Worm (Caenorhabditis elegans) whole organism, mixed stage, embryonic: ENCODE results near the gene Y62E10A.23.
A peak's percentile ranks its signal among the peaks of the same experiment; 100 is the strongest.

Experiments used
- M03D4.4 ChIP-seq: sonication (generic microtip); optimal IDR thresholded peaks from 2 replicates; lab custom pipeline; 2017; ENCODE audit warnings: mild to moderate bottlenecking, missing genetic modification characterization, missing compliant biosample characterization
- bed-3 ChIP-seq: fragments of 200-800 bp; sonication (Bioruptor generic); optimal IDR thresholded peaks from 3 replicates; lab custom pipeline; 2018; ENCODE audit warnings: mild to moderate bottlenecking, missing genetic modification characterization, moderate library complexity, missing compliant biosample characterization
- blmp-1 ChIP-seq: fragments of 150-350 bp; optimal IDR thresholded peaks from 2 replicates; lab custom pipeline; 2014; ENCODE audit warnings: missing biosample characterization, missing genetic modification characterization
- ceh-39 ChIP-seq: fragments of 150-350 bp; optimal IDR thresholded peaks from 2 replicates; lab custom pipeline; 2014; ENCODE audit warnings: missing biosample characterization, missing genetic modification characterization
- ceh-43 ChIP-seq: fragments of 200-800 bp; sonication (Bioruptor generic); optimal IDR thresholded peaks from 2 replicates; lab custom pipeline; 2018; ENCODE audit warnings: mild to moderate bottlenecking, missing genetic modification characterization, moderate library complexity, missing compliant biosample characterization
- ceh-83 ChIP-seq: fragments of 200-800 bp; sonication (Bioruptor generic); optimal IDR thresholded peaks from 2 replicates; lab custom pipeline; 2018; ENCODE audit warnings: mild to moderate bottlenecking, missing genetic modification characterization, missing compliant biosample characterization
- ces-1 ChIP-seq: fragments of 150-350 bp; optimal IDR thresholded peaks from 2 replicates; lab custom pipeline; 2014; ENCODE audit warnings: missing biosample characterization, missing genetic modification reagents, missing genetic modification characterization
- drap-1 ChIP-seq: fragments of 200-800 bp; sonication (Bioruptor generic); optimal IDR thresholded peaks from 3 replicates; lab custom pipeline; 2018; ENCODE audit warnings: mild to moderate bottlenecking, missing genetic modification characterization, missing compliant biosample characterization
- elt-1 ChIP-seq: sonication (generic microtip); optimal IDR thresholded peaks from 2 replicates; lab custom pipeline; 2017; ENCODE audit warnings: missing genetic modification characterization, mild to moderate bottlenecking, missing compliant biosample characterization, antibody characterized with exemption, moderate library complexity, borderline replicate concordance; ENCODE audit not compliant: insufficient read depth
- flh-1 ChIP-seq: fragments of 200-800 bp; sonication (Bioruptor generic); optimal IDR thresholded peaks from 2 replicates; lab custom pipeline; 2018; ENCODE audit warnings: mild to moderate bottlenecking, missing genetic modification characterization, moderate library complexity, missing compliant biosample characterization
- ham-2 ChIP-seq: fragments of 200-800 bp; sonication (Bioruptor generic); optimal IDR thresholded peaks from 2 replicates; lab custom pipeline; 2018; ENCODE audit warnings: mild to moderate bottlenecking, missing genetic modification characterization, missing compliant biosample characterization
- hlh-1 ChIP-seq: fragments of 150-350 bp; optimal IDR thresholded peaks from 2 replicates; lab custom pipeline; 2014; ENCODE audit warnings: missing biosample characterization, missing genetic modification reagents, missing genetic modification characterization
- lin-13 ChIP-seq: fragments of 150-350 bp; optimal IDR thresholded peaks from 2 replicates; lab custom pipeline; 2014; ENCODE audit warnings: missing biosample characterization, missing genetic modification characterization
- lin-32 ChIP-seq: fragments of 200-800 bp; sonication (Bioruptor generic); optimal IDR thresholded peaks from 2 replicates; lab custom pipeline; 2018; ENCODE audit warnings: mild to moderate bottlenecking, missing genetic modification characterization, missing compliant biosample characterization
- lsy-2 ChIP-seq: fragments of 150-350 bp; optimal IDR thresholded peaks from 2 replicates; lab custom pipeline; 2014; ENCODE audit warnings: missing biosample characterization, missing genetic modification characterization
- mab-5 ChIP-seq: fragments of 150-350 bp; optimal IDR thresholded peaks from 2 replicates; lab custom pipeline; 2014; ENCODE audit warnings: missing biosample characterization, missing genetic modification characterization
- mep-1 ChIP-seq: fragments of 150-350 bp; optimal IDR thresholded peaks from 2 replicates; lab custom pipeline; 2017; ENCODE audit warnings: missing biosample characterization, missing genetic modification reagents, missing genetic modification characterization, inconsistent platforms
- mls-2 ChIP-seq: sonication (generic microtip); optimal IDR thresholded peaks from 2 replicates; lab custom pipeline; 2016; ENCODE audit warnings: mild to moderate bottlenecking, missing genetic modification characterization, moderate library complexity, missing compliant biosample characterization
- nhr-12 ChIP-seq: fragments of 150-350 bp; optimal IDR thresholded peaks from 2 replicates; lab custom pipeline; 2014; ENCODE audit warnings: missing biosample characterization, missing genetic modification characterization
- nhr-2 ChIP-seq: fragments of 150-350 bp; optimal IDR thresholded peaks from 2 replicates; lab custom pipeline; 2014; ENCODE audit warnings: missing biosample characterization, missing genetic modification characterization
- nhr-237 ChIP-seq: fragments of 150-350 bp; optimal IDR thresholded peaks from 2 replicates; lab custom pipeline; 2014; ENCODE audit warnings: missing biosample characterization, missing genetic modification characterization
- nhr-28 ChIP-seq: fragments of 150-350 bp; optimal IDR thresholded peaks from 2 replicates; lab custom pipeline; 2014; ENCODE audit warnings: missing biosample characterization, missing genetic modification characterization
- nhr-76 ChIP-seq: sonication (generic microtip); optimal IDR thresholded peaks from 2 replicates; lab custom pipeline; 2017; ENCODE audit warnings: missing biosample characterization, missing genetic modification characterization
- pha-4 ChIP-seq: fragments of 150-350 bp; optimal IDR thresholded peaks from 2 replicates; lab custom pipeline; 2018; ENCODE audit warnings: missing biosample characterization, missing genetic modification reagents, missing genetic modification characterization
- sem-2 ChIP-seq: fragments of 200-800 bp; sonication (Bioruptor generic); optimal IDR thresholded peaks from 2 replicates; lab custom pipeline; 2018; ENCODE audit warnings: mild to moderate bottlenecking, missing genetic modification characterization, missing compliant biosample characterization
- snpc-4 ChIP-seq: fragments of 150-350 bp; optimal IDR thresholded peaks from 2 replicates; lab custom pipeline; 2014; ENCODE audit warnings: missing biosample characterization, missing genetic modification characterization
- sptf-1 ChIP-seq: sonication (generic microtip); optimal IDR thresholded peaks from 2 replicates; lab custom pipeline; 2017; ENCODE audit warnings: mild to moderate bottlenecking, missing genetic modification characterization, moderate library complexity, missing compliant biosample characterization
- unc-120 ChIP-seq: sonication (generic microtip); optimal IDR thresholded peaks from 2 replicates; lab custom pipeline; 2017; ENCODE audit warnings: missing genetic modification characterization, missing compliant biosample characterization; ENCODE audit not compliant: poor library complexity, severe bottlenecking
- unc-39 ChIP-seq: fragments of 150-350 bp; optimal IDR thresholded peaks from 2 replicates; lab custom pipeline; 2014; ENCODE audit warnings: missing biosample characterization, missing genetic modification characterization
- unc-62 ChIP-seq: fragments of 150-350 bp; optimal IDR thresholded peaks from 2 replicates; lab custom pipeline; 2014; ENCODE audit warnings: missing biosample characterization, missing genetic modification reagents, missing genetic modification characterization
- zip-8 ChIP-seq: fragments of 150-350 bp; optimal IDR thresholded peaks from 2 replicates; lab custom pipeline; 2014; ENCODE audit warnings: missing biosample characterization, missing genetic modification characterization
- ztf-11 ChIP-seq: fragments of 150-350 bp; optimal IDR thresholded peaks from 2 replicates; lab custom pipeline; 2014; ENCODE audit warnings: missing biosample characterization, missing genetic modification characterization

The Y62E10A.23 gene

DNA sequence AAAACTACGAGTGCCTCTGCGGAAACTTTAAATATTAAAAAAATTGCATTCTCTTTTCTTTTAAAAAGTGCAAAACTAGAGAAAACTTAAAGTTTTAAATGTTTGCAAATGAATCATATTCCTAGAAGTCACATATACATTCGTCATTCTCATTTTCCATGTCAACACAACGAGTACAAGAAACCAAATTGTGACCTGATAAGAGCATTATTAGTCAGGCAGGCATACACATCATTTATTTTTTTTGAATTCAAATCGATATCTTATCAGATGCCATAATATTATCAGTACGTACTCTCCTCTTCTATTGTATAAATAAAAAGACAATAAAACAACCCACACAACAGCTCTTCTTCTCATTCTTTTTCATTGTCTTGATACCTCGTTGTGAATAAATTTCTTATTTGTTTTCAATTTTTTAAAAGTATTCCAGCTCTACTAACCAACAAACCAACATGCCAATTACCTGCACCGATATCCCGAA, 38.9 kb upstream of the Y62E10A.23 start, which contains the start of gene W02A2.9:
TSS of gene W02A2.9 (plus strand) at position 434 of the 484 bp plus-strand sequence.
- no peak for TF ChIP-seq elt-1 (tag; lab: Kevin White, UChicago)
- TF ChIP-seq drap-1, result no peak
- no peak for TF ChIP-seq ztf-11
- no peak for TF ChIP-seq unc-39
- no peak for TF ChIP-seq zip-8 (tag; lab: Kevin White, UChicago)
- no peak for TF ChIP-seq unc-120 (tag; lab: Kevin White, UChicago)
- no peak for TF ChIP-seq nhr-12
- TF ChIP-seq lin-32 (GFP tag; lab: Kevin White, UChicago), result no peak
- no peak for TF ChIP-seq mab-5 (tag; lab: Kevin White, UChicago)
- TF ChIP-seq nhr-76 (tag; lab: Kevin White, UChicago), result no peak
- TF ChIP-seq unc-62 (GFP tag; lab: Kevin White, UChicago), result no peak
- no peak for TF ChIP-seq M03D4.4
- no peak for TF ChIP-seq snpc-4
- no peak for TF ChIP-seq lin-13 (tag; lab: Kevin White, UChicago)
- no peak for TF ChIP-seq sptf-1
- TF ChIP-seq nhr-28, result no peak
- TF ChIP-seq ceh-39 (tag; lab: Kevin White, UChicago), result no peak
- TF ChIP-seq nhr-2 (tag; lab: Kevin White, UChicago), result no peak

- TF ChIP-seq nhr-237, result no peak
- no peak for TF ChIP-seq flh-1 (GFP tag; lab: Kevin White, UChicago)
- no peak for TF ChIP-seq bed-3 (GFP tag; lab: Kevin White, UChicago)
- no peak for TF ChIP-seq pha-4
- no peak for TF ChIP-seq ceh-43
- no peak for TF ChIP-seq ceh-39 (tag; lab: Kevin White, UChicago)
- TF ChIP-seq ces-1, result no peak
- TF ChIP-seq unc-39, result no peak
- TF ChIP-seq mep-1 (tag; lab: Kevin White, UChicago), result no peak
- TF ChIP-seq elt-1 (tag; lab: Kevin White, UChicago), result no peak
- TF ChIP-seq hlh-1 (tag; lab: Kevin White, UChicago), result no peak
- no peak for TF ChIP-seq M03D4.4
Measured at ce11 chrIV:13348592-13348991, 37.5 kb upstream of the Y62E10A.23 start, which contains the start of gene W02A2.12. TSS of gene W02A2.12 (minus strand) at chrIV:13348831.

DNA sequence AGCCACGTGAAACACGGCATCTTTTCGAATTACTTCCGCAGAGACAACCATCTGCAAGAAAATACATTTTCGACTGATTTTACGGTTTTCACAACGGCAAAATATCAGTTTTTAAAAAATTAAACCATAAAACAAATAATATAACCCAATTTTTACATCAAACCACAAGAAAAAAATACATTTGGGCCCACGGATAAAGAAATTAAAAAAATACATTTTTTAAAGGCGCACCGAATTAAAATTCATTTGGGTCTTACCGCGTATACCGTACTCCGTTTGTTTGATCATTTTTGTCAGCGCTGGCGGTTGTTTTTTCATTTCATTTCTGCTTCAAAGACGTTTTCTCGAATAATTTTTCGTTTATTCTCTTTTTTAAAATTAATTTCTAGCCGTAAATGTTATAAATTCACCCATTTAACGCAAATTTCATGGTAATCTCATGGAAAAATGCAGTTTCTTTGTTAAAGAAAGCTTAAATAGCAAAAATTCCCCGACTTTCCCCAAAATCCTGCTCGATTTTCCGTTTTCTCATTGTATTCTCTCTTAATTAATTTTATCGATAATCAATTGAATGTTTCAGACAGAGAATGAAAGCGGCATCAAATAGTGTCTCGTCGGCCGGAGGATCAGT, 32.9 kb upstream of the Y62E10A.23 start, which contains the start of the genes rec-8 and mex-5:
TSS of gene rec-8 (minus strand) at position 51 of the 631 bp plus-strand sequence.
TSS of gene mex-5 (plus strand) at position 581 of the 631 bp plus-strand sequence.
- TF ChIP-seq drap-1, result no peak
- no peak for TF ChIP-seq M03D4.4
- TF ChIP-seq lin-32 (GFP tag; lab: Kevin White, UChicago), result no peak
- peak; percentile 74 for TF ChIP-seq lsy-2 (tag; lab: Kevin White, UChicago)
- TF ChIP-seq bed-3 (GFP tag; lab: Kevin White, UChicago), result no peak

DNA sequence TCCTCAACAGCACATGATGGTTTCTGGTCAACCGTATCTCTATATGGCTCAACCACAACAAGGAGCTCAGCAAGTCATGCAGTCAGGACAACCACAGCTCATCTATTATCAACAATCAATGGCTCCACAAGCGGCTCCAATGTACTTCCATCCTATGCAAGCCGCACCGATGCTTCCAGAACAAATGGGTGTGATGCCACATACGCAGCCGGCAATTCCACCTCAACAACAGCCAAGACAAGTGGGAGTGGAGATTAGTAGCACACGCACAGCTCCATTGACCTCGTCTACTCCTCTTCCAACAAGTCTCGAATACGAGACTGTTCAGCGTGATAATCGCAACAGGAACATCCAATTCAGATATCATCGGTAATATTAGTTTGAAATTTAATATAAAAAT, 32.1 kb upstream of the Y62E10A.23 start:
- TF ChIP-seq snpc-4 (no peak), mab-5 (tag; lab: Kevin White, UChicago) (no peak), zip-8 (tag; lab: Kevin White, UChicago) (no peak), mep-1 (tag; lab: Kevin White, UChicago) (no peak), ceh-39 (tag; lab: Kevin White, UChicago) (no peak), flh-1 (GFP tag; lab: Kevin White, UChicago) (no peak), nhr-28 (no peak), unc-62 (GFP tag; lab: Kevin White, UChicago) (no peak), ztf-11 (no peak), unc-39 (no peak), ceh-43 (no peak), pha-4 (no peak), sem-2 (no peak), M03D4.4 (no peak), ceh-83 (GFP tag; lab: Kevin White, UChicago) (no peak), elt-1 (tag; lab: Kevin White, UChicago) (no peak), ces-1 (no peak), sptf-1 (no peak)
- TF ChIP-seq, all 35 proteins: peak for 0

DNA sequence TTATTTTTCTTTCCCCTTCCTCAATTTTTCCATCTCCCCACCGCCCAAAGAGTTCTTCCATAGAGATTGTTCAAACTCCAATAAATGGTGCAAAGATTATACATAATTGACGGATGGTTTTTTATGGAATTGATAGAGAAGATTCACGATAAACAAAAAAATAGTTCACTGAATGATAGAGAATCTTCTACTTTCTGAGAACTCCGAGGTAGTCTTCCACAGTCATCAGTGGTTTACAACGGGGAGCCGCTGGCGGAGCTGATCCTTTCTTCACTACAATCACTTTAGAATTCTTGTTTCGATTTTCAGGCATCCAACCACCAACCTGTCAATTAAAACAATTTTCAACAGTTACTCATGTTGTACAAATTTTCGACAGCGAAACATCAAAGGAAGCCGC, 30.1 kb upstream of the Y62E10A.23 start:
- TF ChIP-seq mls-2 (tag; lab: Kevin White, UChicago) (no peak), nhr-28 (no peak), hlh-1 (tag; lab: Kevin White, UChicago) (no peak), pha-4 (no peak), blmp-1 (tag; lab: Kevin White, UChicago) (no peak), nhr-237 (no peak), mep-1 (tag; lab: Kevin White, UChicago) (no peak), unc-120 (tag; lab: Kevin White, UChicago) (no peak), lin-32 (GFP tag; lab: Kevin White, UChicago) (no peak), drap-1 (no peak), elt-1 (tag; lab: Kevin White, UChicago) (no peak), ceh-43 (no peak), ceh-83 (GFP tag; lab: Kevin White, UChicago) (no peak), ham-2 (GFP tag; lab: Kevin White, UChicago) (no peak)
